Worm (Caenorhabditis elegans) whole organism, L4 larva: ENCODE results near the gene nas-31.
A peak's percentile ranks its signal among the peaks of the same experiment; 100 is the strongest.

Experiments
- D1046.2 ChIP-seq: fragments of 200-800 bp; sonication (Bioruptor generic); IDR thresholded peaks from 2 replicates; pipeline ENCODE4 v1.3.6; 2022; ENCODE audit warnings: missing genetic modification characterization, missing compliant biosample characterization
- F10B5.3 ChIP-seq: sonication (generic microtip); optimal IDR thresholded peaks from 2 replicates; lab custom pipeline; 2016; ENCODE audit warnings: mild to moderate bottlenecking, missing genetic modification characterization, missing compliant biosample characterization
- F26F4.8 ChIP-seq: fragments of 200-800 bp; sonication (Bioruptor generic); conservative IDR thresholded peaks from 2 replicates; pipeline ENCODE4 v1.3.6; 2022; ENCODE audit warnings: missing genetic modification characterization, missing compliant biosample characterization
- F44E2.7 ChIP-seq: fragments of 200-800 bp; sonication (Bioruptor generic); IDR thresholded peaks from 2 replicates; pipeline ENCODE4 v2.1.2; 2022; ENCODE audit warnings: missing genetic modification characterization, missing compliant biosample characterization
- F49E8.2 ChIP-seq: sonication (generic microtip); optimal IDR thresholded peaks from 2 replicates; lab custom pipeline; 2016; ENCODE audit warnings: missing compliant biosample characterization, mild to moderate bottlenecking, missing genetic modification characterization, borderline replicate concordance
- R02D3.7 ChIP-seq: fragments of 150-350 bp; sonication (generic microtip); optimal IDR thresholded peaks from 3 replicates; lab custom pipeline; 2014; ENCODE audit warnings: missing biosample characterization, missing genetic modification characterization
- T26A8.4 ChIP-seq: fragments of 200-800 bp; sonication (Bioruptor generic); IDR thresholded peaks from 2 replicates; pipeline ENCODE4 v1.3.6; 2022; ENCODE audit warnings: missing genetic modification characterization, missing compliant biosample characterization
- Y5F2A.4 ChIP-seq: fragments of 200-800 bp; sonication (Bioruptor generic); optimal IDR thresholded peaks from 2 replicates; lab custom pipeline; 2018; ENCODE audit warnings: mild to moderate bottlenecking, missing genetic modification characterization, missing compliant biosample characterization
- ama-1 ChIP-seq: fragments of 150-350 bp; optimal IDR thresholded peaks from 2 replicates; lab custom pipeline; 2014; ENCODE audit warnings: inconsistent platforms, mixed read lengths
- arid-1 ChIP-seq: fragments of 200-800 bp; sonication (Bioruptor generic); conservative IDR thresholded peaks from 2 replicates; pipeline ENCODE4 v1.3.6; 2022; ENCODE audit warnings: missing genetic modification reagents, missing genetic modification characterization, missing compliant biosample characterization
- attf-4 ChIP-seq: sonication (generic microtip); optimal IDR thresholded peaks from 3 replicates; lab custom pipeline; 2017; ENCODE audit warnings: missing biosample characterization, missing genetic modification characterization
- ceh-20 ChIP-seq: fragments of 200-800 bp; sonication (Bioruptor generic); IDR thresholded peaks from 2 replicates; pipeline ENCODE4 v1.3.6; 2022; ENCODE audit warnings: missing genetic modification reagents, missing genetic modification characterization, missing compliant biosample characterization
- ceh-82 ChIP-seq: sonication (generic microtip); optimal IDR thresholded peaks from 2 replicates; lab custom pipeline; 2017; ENCODE audit warnings: missing biosample characterization, missing genetic modification characterization
- cey-2 ChIP-seq: sonication (generic microtip); optimal IDR thresholded peaks from 3 replicates; lab custom pipeline; 2017; ENCODE audit warnings: missing genetic modification characterization, mild to moderate bottlenecking, missing compliant biosample characterization, antibody characterized with exemption, borderline replicate concordance; ENCODE audit not compliant: insufficient read depth
- daf-12 ChIP-seq: fragments of 150-350 bp; optimal IDR thresholded peaks from 2 replicates; lab custom pipeline; 2014; ENCODE audit warnings: missing biosample characterization, missing genetic modification reagents, missing genetic modification characterization
- daf-16 ChIP-seq, 3 experiments: sonication (generic microtip); optimal IDR thresholded peaks; 2 replicates each; lab custom pipeline; 2016 to 2017; ENCODE audit warnings: missing genetic modification characterization in 3 of 3, missing genetic modification reagents in 3 of 3, mild to moderate bottlenecking in 2 of 3, missing compliant biosample characterization in 2 of 3, missing biosample characterization in 1 of 3, moderate library complexity in 1 of 3
- daf-19 ChIP-seq: fragments of 200-800 bp; sonication (Bioruptor generic); conservative IDR thresholded peaks from 2 replicates; pipeline ENCODE4 v1.3.6; 2022; ENCODE audit warnings: missing genetic modification characterization, missing compliant biosample characterization
- dmd-6 ChIP-seq: fragments of 200-800 bp; sonication (Bioruptor generic); IDR thresholded peaks from 2 replicates; pipeline ENCODE4 v1.3.6; 2022; ENCODE audit warnings: missing genetic modification reagents, missing genetic modification characterization, missing compliant biosample characterization
- dpl-1 ChIP-seq: fragments of 150-350 bp; optimal IDR thresholded peaks from 2 replicates; lab custom pipeline; 2014; ENCODE audit warnings: missing biosample characterization, missing genetic modification reagents, missing genetic modification characterization
- dve-1 ChIP-seq: sonication (generic microtip); optimal IDR thresholded peaks from 2 replicates; lab custom pipeline; 2017; ENCODE audit warnings: antibody characterized with exemption, mild to moderate bottlenecking, missing genetic modification characterization, missing compliant biosample characterization; ENCODE audit not compliant: insufficient read depth
- hlh-30 ChIP-seq: sonication (generic microtip); optimal IDR thresholded peaks from 2 replicates; lab custom pipeline; 2017; ENCODE audit warnings: antibody characterized with exemption, mild to moderate bottlenecking, missing genetic modification characterization, missing compliant biosample characterization; ENCODE audit not compliant: insufficient read depth
- lin-29 ChIP-seq: fragments of 200-800 bp; sonication (Bioruptor generic); IDR thresholded peaks from 2 replicates; pipeline ENCODE4 v1.3.6; 2022; ENCODE audit warnings: missing genetic modification reagents, missing genetic modification characterization, missing compliant biosample characterization
- madf-5 ChIP-seq, 2 experiments: fragments of 200-800 bp; sonication (Bioruptor generic); IDR thresholded peaks; 2 replicates each; pipeline ENCODE4 v1.3.6; 2022; ENCODE audit warnings: missing compliant biosample characterization in 2 of 2, missing genetic modification characterization in 2 of 2
- madf-9 ChIP-seq: fragments of 200-800 bp; sonication (Bioruptor generic); conservative IDR thresholded peaks from 2 replicates; pipeline ENCODE4 v1.3.6; 2022; ENCODE audit warnings: missing genetic modification reagents, missing genetic modification characterization, missing compliant biosample characterization
- mdt-29 ChIP-seq: fragments of 200-800 bp; sonication (Bioruptor generic); IDR thresholded peaks from 2 replicates; pipeline ENCODE4 v1.3.6; 2022; ENCODE audit warnings: missing genetic modification reagents, missing genetic modification characterization, missing compliant biosample characterization
- mxl-2 ChIP-seq: fragments of 200-800 bp; sonication (Bioruptor generic); conservative IDR thresholded peaks from 2 replicates; pipeline ENCODE4 v1.3.6; 2022; ENCODE audit warnings: missing genetic modification reagents, missing genetic modification characterization, missing compliant biosample characterization
- mxl-3 ChIP-seq: fragments of 200-800 bp; sonication (Bioruptor generic); optimal IDR thresholded peaks from 2 replicates; lab custom pipeline; 2018; ENCODE audit warnings: mild to moderate bottlenecking, missing genetic modification characterization, missing compliant biosample characterization
- nhr-10 ChIP-seq: fragments of 150-350 bp; optimal IDR thresholded peaks from 2 replicates; lab custom pipeline; 2014; ENCODE audit warnings: missing biosample characterization, missing genetic modification characterization
- nhr-102 ChIP-seq: sonication (generic microtip); optimal IDR thresholded peaks from 2 replicates; lab custom pipeline; 2016; ENCODE audit warnings: mild to moderate bottlenecking, missing genetic modification characterization, moderate library complexity, missing compliant biosample characterization
- nhr-11 ChIP-seq: fragments of 150-350 bp; optimal IDR thresholded peaks from 2 replicates; lab custom pipeline; 2014; ENCODE audit warnings: missing biosample characterization, missing genetic modification characterization
- nhr-25 ChIP-seq: sonication (generic microtip); optimal IDR thresholded peaks from 2 replicates; lab custom pipeline; 2017; ENCODE audit warnings: missing genetic modification characterization, mild to moderate bottlenecking, missing compliant biosample characterization, antibody characterized with exemption, moderate library complexity, borderline replicate concordance; ENCODE audit not compliant: insufficient read depth
- nhr-28 ChIP-seq: fragments of 150-350 bp; optimal IDR thresholded peaks from 2 replicates; lab custom pipeline; 2014; ENCODE audit warnings: missing biosample characterization, missing genetic modification characterization
- nhr-41 ChIP-seq: fragments of 200-800 bp; sonication (Bioruptor generic); IDR thresholded peaks from 2 replicates; pipeline ENCODE4 v1.3.6; 2022; ENCODE audit warnings: missing genetic modification reagents, missing genetic modification characterization, missing compliant biosample characterization
- nhr-76 ChIP-seq: fragments of 150-350 bp; optimal IDR thresholded peaks from 2 replicates; lab custom pipeline; 2014; ENCODE audit warnings: missing biosample characterization, missing genetic modification characterization
- pqm-1 ChIP-seq: sonication (generic microtip); optimal IDR thresholded peaks from 2 replicates; lab custom pipeline; 2017; ENCODE audit warnings: missing biosample characterization, missing genetic modification characterization
- rbr-2 ChIP-seq: sonication (generic microtip); optimal IDR thresholded peaks from 2 replicates; lab custom pipeline; 2016; ENCODE audit warnings: missing genotype, missing genetic modification characterization, missing compliant biosample characterization
- saeg-2 ChIP-seq: fragments of 200-800 bp; sonication (Bioruptor generic); IDR thresholded peaks from 2 replicates; pipeline ENCODE4 v1.3.6; 2022; ENCODE audit warnings: missing genetic modification reagents, missing genetic modification characterization, missing compliant biosample characterization
- set-16 ChIP-seq: fragments of 200-800 bp; sonication (Bioruptor generic); IDR thresholded peaks from 2 replicates; pipeline ENCODE4 v1.3.6; 2022; ENCODE audit warnings: missing genetic modification reagents, missing genetic modification characterization, missing compliant biosample characterization
- skn-1 ChIP-seq: fragments of 150-350 bp; optimal IDR thresholded peaks from 2 replicates; lab custom pipeline; 2014; ENCODE audit warnings: missing biosample characterization, missing genetic modification characterization
- snpc-4 ChIP-seq: fragments of 150-350 bp; optimal IDR thresholded peaks from 2 replicates; lab custom pipeline; 2014; ENCODE audit warnings: missing biosample characterization, missing genetic modification characterization
- spr-3 ChIP-seq: fragments of 200-800 bp; sonication (Bioruptor generic); optimal IDR thresholded peaks from 2 replicates; lab custom pipeline; 2018; ENCODE audit warnings: mild to moderate bottlenecking, missing genetic modification characterization, missing compliant biosample characterization
- unc-130 ChIP-seq: sonication (generic microtip); optimal IDR thresholded peaks from 2 replicates; lab custom pipeline; 2016; ENCODE audit warnings: missing genetic modification reagents, missing genetic modification characterization, missing compliant biosample characterization
- unc-39 ChIP-seq: sonication (generic microtip); optimal IDR thresholded peaks from 2 replicates; lab custom pipeline; 2017; ENCODE audit warnings: missing biosample characterization, missing genetic modification characterization
- unc-62 ChIP-seq, 3 experiments: fragments of 150-350 bp in 1 of 3; sonication (generic microtip); optimal IDR thresholded peaks in 2 of 3; peaks in 1 of 3; 1 replicate in 1 of 3; 2 replicates in 2 of 3; lab custom pipeline; 2014 to 2017; ENCODE audit warnings: missing biosample characterization in 3 of 3, missing genetic modification characterization in 3 of 3, missing genetic modification reagents in 3 of 3, missing genotype in 1 of 3
- vab-7 ChIP-seq: fragments of 200-800 bp; sonication (Bioruptor generic); IDR thresholded peaks from 2 replicates; pipeline ENCODE4 v1.3.6; 2022; ENCODE audit warnings: missing genetic modification reagents, missing genetic modification characterization, missing compliant biosample characterization
- zag-1 ChIP-seq: fragments of 150-350 bp; optimal IDR thresholded peaks from 2 replicates; lab custom pipeline; 2014; ENCODE audit warnings: missing biosample characterization, missing genetic modification characterization
- zfp-3 ChIP-seq: fragments of 200-800 bp; sonication (Bioruptor generic); conservative IDR thresholded peaks from 2 replicates; pipeline ENCODE4 v1.3.6; 2022; ENCODE audit warnings: missing genetic modification reagents, missing genetic modification characterization, missing compliant biosample characterization
- zip-11 ChIP-seq: fragments of 200-800 bp; sonication (Bioruptor generic); IDR thresholded peaks from 2 replicates; pipeline ENCODE4 v1.3.6; 2022; ENCODE audit warnings: missing genetic modification characterization, missing compliant biosample characterization
- ztf-11 ChIP-seq: fragments of 150-350 bp; optimal IDR thresholded peaks from 2 replicates; lab custom pipeline; 2014; ENCODE audit warnings: missing biosample characterization, missing genetic modification characterization
- ztf-7 ChIP-seq: fragments of 150-350 bp; optimal IDR thresholded peaks from 2 replicates; lab custom pipeline; 2014; ENCODE audit warnings: missing biosample characterization, missing genetic modification characterization

The nas-31 gene

ce11 chrV:10961448-10961870 lies 39.8 kb upstream of the nas-31 start:
- TF ChIP-seq arid-1 (0 out of 2 replicates have a peak, but pooled peaks have one; percentile 19), mdt-29 (no peak), nhr-28 (tag; lab: Kevin White, UChicago) (peak; percentile 28), spr-3 (GFP tag; lab: Kevin White, UChicago) (no peak), F26F4.8 (GFP tag; lab: Robert Waterston, UW) (no peak), snpc-4 (tag; lab: Kevin White, UChicago) (no peak), dpl-1 (GFP tag; lab: Kevin White, UChicago) (peak; percentile 6), ztf-7 (no peak), mxl-3 (GFP tag; lab: Kevin White, UChicago) (peak; percentile 29), D1046.2 (GFP tag; lab: Robert Waterston, UW) (0 out of 2 replicates have a peak, but pooled peaks have one; percentile 10), unc-62 (GFP tag; optimal IDR thresholded peaks at IDR 0.05 in 1 of 2; lab: Kevin White, UChicago) (no peak), unc-62 (tag; optimal IDR thresholded peaks at IDR 0.05; lab: Kevin White, UChicago) (no peak), nhr-76 (tag; lab: Kevin White, UChicago) (no peak), pqm-1 (tag; lab: Kevin White, UChicago) (no peak), lin-29 (GFP tag; lab: Robert Waterston, UW) (no peak), zfp-3 (GFP tag; lab: Robert Waterston, UW) (no peak), F44E2.7 (GFP tag; lab: Robert Waterston, UW) (no peak), nhr-25 (tag; lab: Kevin White, UChicago) (no peak), R02D3.7 (no peak), madf-9 (GFP tag; lab: Robert Waterston, UW) (no peak), set-16 (GFP tag; lab: Robert Waterston, UW) (peak; percentile 45), dmd-6 (GFP tag; lab: Robert Waterston, UW) (peak; percentile 58), F10B5.3 (no peak), Y5F2A.4 (no peak), ceh-82 (no peak), zip-11 (GFP tag; lab: Robert Waterston, UW) (no peak), nhr-41 (GFP tag; lab: Robert Waterston, UW) (0 out of 2 replicates have a peak, but pooled peaks have one; percentile 32), ztf-11 (no peak), daf-12 (tag; lab: Kevin White, UChicago) (no peak), skn-1 (no peak), rbr-2 (peak; percentile 65), unc-130 (GFP tag; lab: Kevin White, UChicago) (no peak), saeg-2 (no peak), nhr-102 (tag; lab: Kevin White, UChicago) (no peak), ceh-20 (peak; percentile 56), vab-7 (GFP tag; lab: Robert Waterston, UW) (no peak), dve-1 (tag; lab: Kevin White, UChicago) (peak; percentile 52), madf-5 (GFP tag; IDR thresholded peaks at IDR 0.05; lab: Robert Waterston, UW) (no peak), nhr-11 (tag; lab: Kevin White, UChicago) (peak; percentile 86), cey-2 (tag; lab: Kevin White, UChicago) (no peak), daf-16 (GFP tag; optimal IDR thresholded peaks at IDR 0.05; lab: Kevin White, UChicago) (peak in 1 of 2 experiments; percentile 87), daf-16 (tag; optimal IDR thresholded peaks at IDR 0.05; lab: Kevin White, UChicago) (peak; percentile 53), hlh-30 (tag; lab: Kevin White, UChicago) (no peak), T26A8.4 (no peak), nhr-10 (no peak), F49E8.2 (tag; lab: Kevin White, UChicago) (no peak), daf-19 (0 out of 2 replicates have a peak, but pooled peaks have one; percentile 38), ama-1 (lab: Kevin White, UChicago) (peak; percentile 6), zag-1 (tag; lab: Kevin White, UChicago) (peak; percentile 12), attf-4 (tag; lab: Kevin White, UChicago) (no peak), unc-39 (tag; lab: Kevin White, UChicago) (no peak), mxl-2 (GFP tag; lab: Robert Waterston, UW) (no peak)
